Worm (Caenorhabditis elegans): ENCODE results near the gene gfat-1.

- TF ChIP-seq ama-1 (optimal IDR thresholded peaks at IDR 0.05) (no peak), F13C5.2 (tag; optimal IDR thresholded peaks at IDR 0.05) (no peak), pes-1 (GFP tag; IDR thresholded peaks at IDR 0.05) (no peak), tbx-37 (GFP tag; conservative IDR thresholded peaks at IDR 0.05) (no peak), ets-7 (tag; optimal IDR thresholded peaks at IDR 0.05) (no peak)
Observed at ce11 chrII:11602387-11602960, 7.3 kb upstream of the gfat-1 start.
